Worm (Caenorhabditis elegans) whole organism, young adult: ENCODE results near the gene cest-28.

Source experiments
- D2030.7 ChIP-seq: fragments of 200-800 bp; sonication (Bioruptor generic); IDR thresholded peaks from 2 replicates; pipeline ENCODE4 v1.3.6; 2022; ENCODE audit warnings: missing genetic modification reagents, missing genetic modification characterization, missing compliant biosample characterization
- akir-1 ChIP-seq: fragments of 200-800 bp; sonication (Bioruptor generic); optimal IDR thresholded peaks from 2 replicates; lab custom pipeline; 2018; ENCODE audit warnings: mild to moderate bottlenecking, missing genetic modification characterization, moderate library complexity, missing compliant biosample characterization
- him-1 ChIP-seq: sonication (generic microtip); optimal IDR thresholded peaks from 2 replicates; lab custom pipeline; 2016; ENCODE audit warnings: missing genotype, missing genetic modification reagents, missing genetic modification characterization, missing compliant biosample characterization
- let-526 ChIP-seq: fragments of 200-800 bp; sonication (Bioruptor generic); IDR thresholded peaks from 2 replicates; pipeline ENCODE4 v1.3.6; 2022; ENCODE audit warnings: missing genetic modification reagents, missing genetic modification characterization, missing compliant biosample characterization
- let-607 ChIP-seq, 2 experiments: fragments of 200-800 bp in 1 of 2; sonication (Bioruptor generic) in 1 of 2; sonication (generic microtip) in 1 of 2; optimal IDR thresholded peaks; 2 replicates each; lab custom pipeline; 2016 to 2018; ENCODE audit warnings: mild to moderate bottlenecking in 2 of 2, missing compliant biosample characterization in 2 of 2, missing genetic modification characterization in 2 of 2, moderate library complexity in 2 of 2, missing genotype in 1 of 2
- lin-26 ChIP-seq: fragments of 200-800 bp; sonication (Bioruptor generic); IDR thresholded peaks from 2 replicates; pipeline ENCODE4 v1.3.6; 2022; ENCODE audit warnings: missing genetic modification reagents, missing genetic modification characterization, missing compliant biosample characterization
- pha-4 ChIP-seq: fragments of 150-350 bp; sonication (generic microtip); optimal IDR thresholded peaks from 2 replicates; lab custom pipeline; 2014; ENCODE audit warnings: missing biosample characterization, missing genetic modification reagents, missing genetic modification characterization
- rpc-1 ChIP-seq, 2 experiments: fragments of 150-350 bp in 1 of 2; sonication (generic microtip) in 1 of 2; optimal IDR thresholded peaks; 2 replicates each; lab custom pipeline; 2014 to 2018; ENCODE audit warnings: missing biosample characterization in 1 of 2, missing genetic modification characterization in 1 of 2, missing genetic modification reagents in 1 of 2, missing genotype in 1 of 2
- sdz-38 ChIP-seq: sonication (generic microtip); optimal IDR thresholded peaks from 2 replicates; lab custom pipeline; 2016; ENCODE audit warnings: missing genotype, missing genetic modification characterization, missing compliant biosample characterization
- somi-1 ChIP-seq: fragments of 200-800 bp; sonication (Bioruptor generic); optimal IDR thresholded peaks from 2 replicates; lab custom pipeline; 2018; ENCODE audit warnings: mild to moderate bottlenecking, missing genetic modification characterization, missing compliant biosample characterization
- unc-62 ChIP-seq: fragments of 150-350 bp; optimal IDR thresholded peaks from 2 replicates; lab custom pipeline; 2014; ENCODE audit warnings: missing biosample characterization, missing genetic modification reagents, missing genetic modification characterization

ce11 chrV:6656451-6657115, 13.0 kb upstream of the cest-28 start, which contains the start of gene snb-1:
- TF ChIP-seq akir-1 (no peak), D2030.7 (no peak), somi-1 (no peak), lin-26 (GFP tag; lab: Robert Waterston, UW) (no peak), sdz-38 (no peak), unc-62 (GFP tag; lab: Kevin White, UChicago) (no peak), pha-4 (tag; lab: Kevin White, UChicago) (no peak), him-1 (tag; lab: Kevin White, UChicago) (no peak), let-607 (tag; optimal IDR thresholded peaks at IDR 0.05; lab: Kevin White, UChicago) (no peak), let-526 (GFP tag; lab: Robert Waterston, UW) (no peak), rpc-1 (optimal IDR thresholded peaks at IDR 0.05; lab: Kevin White, UChicago) (no peak), rpc-1 (tag; optimal IDR thresholded peaks at IDR 0.05; lab: Kevin White, UChicago) (no peak)
